Fruit fly (Drosophila melanogaster) whole organism, prepupa: ENCODE data around the gene eIF2Bbeta.

Source experiments
- CG10631 ChIP-seq: fragments of 200-800 bp; sonication (Bioruptor generic); optimal IDR thresholded peaks from 2 replicates; lab custom pipeline; 2016; ENCODE audit warnings: missing biosample characterization, missing genetic modification characterization
- CG10669 ChIP-seq: fragments of 200-800 bp; sonication (Bioruptor generic); optimal IDR thresholded peaks from 3 replicates; lab custom pipeline; 2018; ENCODE audit warnings: missing biosample characterization, mild to moderate bottlenecking, missing genetic modification characterization, moderate library complexity
- CG11294 ChIP-seq: fragments of 200-800 bp; sonication (Bioruptor generic); IDR thresholded peaks from 2 replicates; pipeline ENCODE4 v1.3.6; 2022; ENCODE audit warnings: missing biosample characterization, missing genetic modification characterization
- CG11762 ChIP-seq: fragments of 200-800 bp; sonication (Bioruptor generic); optimal IDR thresholded peaks from 3 replicates; lab custom pipeline; 2016; ENCODE audit warnings: missing biosample characterization, missing genetic modification characterization; ENCODE audit not compliant: insufficient read depth
- CG11902 ChIP-seq: fragments of 200-800 bp; sonication (Bioruptor generic); optimal IDR thresholded peaks from 3 replicates; lab custom pipeline; 2016; ENCODE audit warnings: missing biosample characterization, missing genetic modification characterization
- CG15336 ChIP-seq: fragments of 200-800 bp; sonication (Bioruptor generic); IDR thresholded peaks from 2 replicates; pipeline ENCODE4 v1.3.6; 2022; ENCODE audit warnings: missing biosample characterization, missing genetic modification characterization
- CG1621 ChIP-seq: fragments of 200-800 bp; sonication (Bioruptor generic); optimal IDR thresholded peaks from 3 replicates; lab custom pipeline; 2018; ENCODE audit warnings: missing biosample characterization, mild to moderate bottlenecking, missing genetic modification characterization
- CG16779 ChIP-seq: fragments of 200-800 bp; sonication (Bioruptor generic); optimal IDR thresholded peaks from 3 replicates; lab custom pipeline; 2017; ENCODE audit warnings: missing biosample characterization, mild to moderate bottlenecking, missing genetic modification characterization
- CG3032 ChIP-seq: fragments of 200-800 bp; optimal IDR thresholded peaks from 2 replicates; lab custom pipeline; 2019; ENCODE audit warnings: missing biosample characterization, mild to moderate bottlenecking, missing genetic modification characterization, moderate library complexity
- CG31627 ChIP-seq: fragments of 200-800 bp; sonication (Bioruptor generic); optimal IDR thresholded peaks from 3 replicates; lab custom pipeline; 2016; ENCODE audit warnings: missing biosample characterization, missing genetic modification characterization
- CG32006 ChIP-seq: fragments of 200-800 bp; sonication (Bioruptor generic); optimal IDR thresholded peaks from 3 replicates; lab custom pipeline; 2017; ENCODE audit warnings: missing biosample characterization, mild to moderate bottlenecking, missing genetic modification characterization
- CG34406 ChIP-seq: fragments of 200-800 bp; sonication (Bioruptor generic); optimal IDR thresholded peaks from 3 replicates; lab custom pipeline; 2016; ENCODE audit warnings: missing biosample characterization, missing genetic modification characterization
- CG3919 ChIP-seq: fragments of 200-800 bp; sonication (Bioruptor generic); optimal IDR thresholded peaks from 3 replicates; lab custom pipeline; 2016; ENCODE audit warnings: missing biosample characterization, missing genetic modification characterization
- CG6163 ChIP-seq: fragments of 200-800 bp; sonication (Bioruptor generic); IDR thresholded peaks from 3 replicates; pipeline ENCODE4 v1.3.6; 2022; ENCODE audit warnings: missing biosample characterization, missing genetic modification characterization
- CG6792 ChIP-seq: fragments of 200-800 bp; sonication (Bioruptor generic); optimal IDR thresholded peaks from 3 replicates; lab custom pipeline; 2016; ENCODE audit warnings: missing biosample characterization, missing genetic modification characterization
- CG7368 ChIP-seq: fragments of 200-800 bp; sonication (Bioruptor generic); optimal IDR thresholded peaks from 3 replicates; lab custom pipeline; 2016; ENCODE audit warnings: missing biosample characterization, missing genetic modification characterization
- CG8119 ChIP-seq: fragments of 200-800 bp; sonication (Bioruptor generic); IDR thresholded peaks from 3 replicates; pipeline ENCODE4 v1.3.6; 2022; ENCODE audit warnings: missing biosample characterization, missing genetic modification characterization
- CG8319 ChIP-seq: fragments of 200-800 bp; sonication (Bioruptor generic); optimal IDR thresholded peaks from 3 replicates; lab custom pipeline; 2016; ENCODE audit warnings: missing biosample characterization, missing genetic modification characterization
- CG8632 ChIP-seq: fragments of 200-800 bp; sonication (Bioruptor generic); optimal IDR thresholded peaks from 3 replicates; lab custom pipeline; 2016; ENCODE audit warnings: missing biosample characterization, missing genetic modification characterization
- CG9139 ChIP-seq: fragments of 200-800 bp; sonication (Bioruptor generic); optimal IDR thresholded peaks from 3 replicates; lab custom pipeline; 2017; ENCODE audit warnings: missing biosample characterization, mild to moderate bottlenecking, missing genetic modification characterization
- Eip75B ChIP-seq: fragments of 200-800 bp; sonication (Bioruptor generic); optimal IDR thresholded peaks from 3 replicates; lab custom pipeline; 2016; ENCODE audit warnings: missing biosample characterization, missing genetic modification characterization
- Eip78C ChIP-seq: fragments of 200-800 bp; sonication (Bioruptor generic); peaks from one replicate; lab custom pipeline; 2016; ENCODE audit warnings: missing biosample characterization, missing genetic modification characterization
- Eip93F ChIP-seq: fragments of 200-800 bp; sonication (Bioruptor generic); optimal IDR thresholded peaks from 2 replicates; lab custom pipeline; 2016; ENCODE audit warnings: missing biosample characterization, mild to moderate bottlenecking, missing genetic modification characterization
- Ets21C ChIP-seq: fragments of 200-800 bp; sonication (Bioruptor generic); optimal IDR thresholded peaks from 3 replicates; lab custom pipeline; 2016; ENCODE audit warnings: missing biosample characterization, missing genetic modification characterization
- Ets96B ChIP-seq: fragments of 200-800 bp; optimal IDR thresholded peaks from 2 replicates; lab custom pipeline; 2019; ENCODE audit warnings: missing biosample characterization, mild to moderate bottlenecking, missing genetic modification characterization, moderate library complexity
- Gug ChIP-seq: fragments of 200-800 bp; sonication (Bioruptor generic); IDR thresholded peaks from 2 replicates; pipeline ENCODE4 v1.3.6; 2022; ENCODE audit warnings: missing biosample characterization, missing genetic modification characterization
- Hr39 ChIP-seq: fragments of 200-800 bp; sonication (Bioruptor generic); optimal IDR thresholded peaks from 2 replicates; lab custom pipeline; 2016; ENCODE audit warnings: missing biosample characterization, missing genetic modification characterization
- Hr4 ChIP-seq: fragments of 200-800 bp; sonication (Bioruptor generic); optimal IDR thresholded peaks from 3 replicates; lab custom pipeline; 2016; ENCODE audit warnings: missing biosample characterization, missing genetic modification characterization
- Lpt ChIP-seq: fragments of 200-800 bp; sonication (Bioruptor generic); optimal IDR thresholded peaks from 3 replicates; lab custom pipeline; 2016; ENCODE audit warnings: missing biosample characterization, missing genetic modification characterization
- OdsH ChIP-seq: fragments of 200-800 bp; sonication (Bioruptor generic); optimal IDR thresholded peaks from 3 replicates; lab custom pipeline; 2016; ENCODE audit warnings: missing biosample characterization, missing genetic modification characterization
- Smox ChIP-seq: fragments of 200-800 bp; sonication (Bioruptor generic); optimal IDR thresholded peaks from 3 replicates; lab custom pipeline; 2016; ENCODE audit warnings: missing biosample characterization, missing genetic modification characterization
- Sox102F ChIP-seq: fragments of 200-800 bp; sonication (Bioruptor generic); optimal IDR thresholded peaks from 2 replicates; lab custom pipeline; 2016; ENCODE audit warnings: missing biosample characterization, mild to moderate bottlenecking, missing genetic modification characterization
- Sox15 ChIP-seq: fragments of 200-800 bp; sonication (Bioruptor generic); optimal IDR thresholded peaks from 3 replicates; lab custom pipeline; 2016; ENCODE audit warnings: missing biosample characterization, missing genetic modification characterization
- achi ChIP-seq: fragments of 200-800 bp; sonication (Bioruptor generic); optimal IDR thresholded peaks from 3 replicates; lab custom pipeline; 2016; ENCODE audit warnings: missing biosample characterization, missing genetic modification characterization
- acj6 ChIP-seq: fragments of 200-800 bp; sonication (Bioruptor generic); optimal IDR thresholded peaks from 3 replicates; lab custom pipeline; 2016; ENCODE audit warnings: missing biosample characterization, missing genetic modification characterization
- cyc ChIP-seq: fragments of 200-800 bp; sonication (Bioruptor generic); optimal IDR thresholded peaks from 3 replicates; lab custom pipeline; 2016; ENCODE audit warnings: missing biosample characterization, missing genetic modification characterization
- dac ChIP-seq: fragments of 200-800 bp; sonication (Bioruptor generic); optimal IDR thresholded peaks from 2 replicates; lab custom pipeline; 2017; ENCODE audit warnings: missing biosample characterization, mild to moderate bottlenecking, missing genetic modification characterization
- dsx ChIP-seq: fragments of 200-800 bp; optimal IDR thresholded peaks from 3 replicates; lab custom pipeline; 2019; ENCODE audit warnings: missing biosample characterization, mild to moderate bottlenecking, missing genetic modification characterization, moderate library complexity; ENCODE audit not compliant: poor library complexity, severe bottlenecking
- eg ChIP-seq: fragments of 200-800 bp; sonication (Bioruptor generic); IDR thresholded peaks from 3 replicates; pipeline ENCODE4 v1.3.6; 2022; ENCODE audit warnings: missing biosample characterization, missing genetic modification characterization
- esn ChIP-seq: fragments of 200-800 bp; sonication (Bioruptor generic); optimal IDR thresholded peaks from 2 replicates; lab custom pipeline; 2016; ENCODE audit warnings: missing biosample characterization, mild to moderate bottlenecking, missing genetic modification characterization, moderate library complexity
- fd59A ChIP-seq: fragments of 200-800 bp; sonication (Bioruptor generic); optimal IDR thresholded peaks from 2 replicates; lab custom pipeline; 2017; ENCODE audit warnings: missing biosample characterization, mild to moderate bottlenecking, missing genetic modification characterization, missing genetic modification reagents
- fkh ChIP-seq: fragments of 200-800 bp; sonication (Bioruptor generic); optimal IDR thresholded peaks from 3 replicates; lab custom pipeline; 2017; ENCODE audit warnings: missing biosample characterization, mild to moderate bottlenecking, missing genetic modification characterization, moderate library complexity
- lz ChIP-seq: fragments of 200-800 bp; sonication (Bioruptor generic); optimal IDR thresholded peaks from 3 replicates; lab custom pipeline; 2016; ENCODE audit warnings: missing biosample characterization, missing genetic modification characterization
- net ChIP-seq: fragments of 200-800 bp; sonication (Bioruptor generic); optimal IDR thresholded peaks from 3 replicates; lab custom pipeline; 2016; ENCODE audit warnings: missing biosample characterization, missing genetic modification characterization
- svp ChIP-seq: fragments of 200-800 bp; sonication (Bioruptor generic); peaks from one replicate; lab custom pipeline; 2016; ENCODE audit warnings: missing biosample characterization, missing genetic modification characterization
- topi ChIP-seq: fragments of 200-800 bp; sonication (Bioruptor generic); optimal IDR thresholded peaks from 3 replicates; lab custom pipeline; 2016; ENCODE audit warnings: missing biosample characterization, missing genetic modification characterization

Gene eIF2Bbeta

dm6 chrX:2703693-2704092 lies 678 bp upstream of the eIF2Bbeta start, which contains the start of gene Ugalt (continued):
- TF ChIP-seq CG16779 (tag; lab: Kevin White, UChicago) (peak; percentile 100), CG10669 (GFP tag; lab: Kevin White, UChicago) (peak; percentile 100), CG8632 (peak; percentile 100), Sox15 (GFP tag; lab: Kevin White, UChicago) (peak; percentile 100), CG34406 (peak; percentile 100), Ets96B (peak; percentile 100), Eip93F (GFP tag; lab: Kevin White, UChicago) (peak; percentile 100), CG8319 (GFP tag; lab: Kevin White, UChicago) (peak; percentile 100), CG10631 (GFP tag; lab: Kevin White, UChicago) (peak; percentile 100), dsx (GFP tag; lab: Kevin White, UChicago) (peak; percentile 100), dac (GFP tag; lab: Kevin White, UChicago) (peak; percentile 100), lz (GFP tag; lab: Kevin White, UChicago) (peak; percentile 100), Ets21C (GFP tag; lab: Kevin White, UChicago) (peak; percentile 100), Eip75B (GFP tag; lab: Kevin White, UChicago) (peak; percentile 100), CG3919 (GFP tag; lab: Kevin White, UChicago) (peak; percentile 100), CG3032 (tag; lab: Kevin White, UChicago) (peak; percentile 100)

- TF ChIP-seq acj6 (GFP tag; lab: Kevin White, UChicago) (no peak), achi (GFP tag; lab: Kevin White, UChicago) (peak; percentile 9), fkh (GFP tag; lab: Kevin White, UChicago) (peak; percentile 39)
- TF ChIP-seq, all 60 proteins: peak for 2
Measured at dm6 chrX:2707377-2708090, 3.2 kb downstream of the eIF2Bbeta start, which contains the start of gene CG2680. TSS of gene CG2680 (minus strand) at chrX:2707427.

DNA sequence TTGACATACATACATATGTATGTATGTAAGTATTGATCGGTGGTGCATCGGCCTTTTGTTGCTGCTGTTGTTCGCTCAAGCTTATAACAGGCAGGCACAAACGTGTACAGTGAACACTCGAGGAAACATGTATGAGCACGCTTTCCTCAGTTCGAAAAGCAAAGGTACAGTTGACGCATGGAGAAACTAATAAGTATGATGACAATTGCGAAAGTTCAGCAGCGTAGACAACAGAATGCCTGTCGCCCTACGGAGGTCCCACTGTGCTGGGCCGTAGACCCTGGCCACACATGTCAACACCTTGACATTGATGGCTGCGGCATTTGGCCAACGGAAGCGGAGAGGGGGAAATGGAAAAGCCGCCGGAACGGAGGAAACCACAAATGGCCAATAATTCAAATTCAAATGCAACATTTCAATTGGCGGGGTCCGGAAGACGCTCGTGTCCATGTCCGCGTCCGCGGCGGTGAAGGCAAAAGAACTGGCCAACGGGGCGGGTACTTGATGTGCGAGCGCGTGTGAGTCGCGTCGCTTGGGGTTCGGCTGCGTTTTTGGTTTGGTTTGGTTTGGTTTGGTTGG lies 3.9 kb downstream of the eIF2Bbeta start, which contains the start of gene CG2681:
TSS of gene CG2681 (plus strand) at position 529 of the 579 bp plus-strand sequence.
- TF ChIP-seq net (GFP tag; lab: Kevin White, UChicago) (no peak), Lpt (no peak), esn (GFP tag; lab: Kevin White, UChicago) (peak; percentile 7), CG11762 (GFP tag; lab: Kevin White, UChicago) (no peak), Eip93F (GFP tag; lab: Kevin White, UChicago) (no peak), cyc (GFP tag; lab: Kevin White, UChicago) (peak; percentile 16), CG32006 (no peak), CG7368 (peak; percentile 37), dac (GFP tag; lab: Kevin White, UChicago) (no peak), lz (GFP tag; lab: Kevin White, UChicago) (peak; percentile 20), Sox102F (no peak), Hr39 (GFP tag; lab: Kevin White, UChicago) (peak; percentile 49), CG11294 (peak; percentile 46), CG15336 (GFP tag; lab: Robert Waterston, UW) (peak; percentile 33; the same call in 1 of the 2 replicates), fd59A (GFP tag; lab: Kevin White, UChicago) (no peak), CG6163 (GFP tag; lab: Robert Waterston, UW) (peak; percentile 71), Eip78C (GFP tag; lab: Kevin White, UChicago) (peak; percentile 57), svp (GFP tag; lab: Kevin White, UChicago) (no peak), Smox (no peak), CG31627 (GFP tag; lab: Kevin White, UChicago) (peak; percentile 22), CG11902 (GFP tag; lab: Kevin White, UChicago) (no peak), CG6792 (GFP tag; lab: Kevin White, UChicago) (peak; percentile 2), CG8119 (GFP tag; lab: Robert Waterston, UW) (no peak), topi (GFP tag; lab: Kevin White, UChicago) (peak; percentile 18), eg (GFP tag; lab: Robert Waterston, UW) (peak; percentile 68), fkh (GFP tag; lab: Kevin White, UChicago) (no peak), Hr4 (GFP tag; lab: Kevin White, UChicago) (no peak), CG9139 (GFP tag; lab: Kevin White, UChicago) (no peak), CG8319 (GFP tag; lab: Kevin White, UChicago) (no peak), CG1621 (tag; lab: Kevin White, UChicago) (no peak), Gug (GFP tag; lab: Robert Waterston, UW) (peak; percentile 38; the same call in 1 of the 2 replicates), OdsH (GFP tag; lab: Kevin White, UChicago) (no peak), Eip75B (GFP tag; lab: Kevin White, UChicago) (no peak), CG8632 (no peak)
